Fruit fly (Drosophila melanogaster) whole organism, pupa: Measurements from ENCODE around the gene CG5639.

ENCODE experiments used
- CG10348 ChIP-seq: fragments of 200-800 bp; sonication (Bioruptor generic); IDR thresholded peaks from 2 replicates; pipeline ENCODE4 v1.3.6; 2022; ENCODE audit warnings: missing biosample characterization, missing genetic modification characterization
- CG12605 ChIP-seq: fragments of 200-800 bp; sonication (Bioruptor generic); IDR thresholded peaks from 2 replicates; pipeline ENCODE4 v1.3.6; 2022; ENCODE audit warnings: missing biosample characterization, missing genetic modification characterization
- CG13204 ChIP-seq: fragments of 200-800 bp; sonication (Bioruptor generic); optimal IDR thresholded peaks from 2 replicates; lab custom pipeline; 2018; ENCODE audit warnings: missing biosample characterization, mild to moderate bottlenecking, missing genetic modification characterization, moderate library complexity
- CG14655 ChIP-seq: fragments of 200-800 bp; sonication (Bioruptor generic); optimal IDR thresholded peaks from 3 replicates; lab custom pipeline; 2017; ENCODE audit warnings: mild to moderate bottlenecking, missing biosample characterization, missing genetic modification reagents, missing genetic modification characterization
- CG15710 ChIP-seq: fragments of 200-800 bp; sonication (Bioruptor generic); optimal IDR thresholded peaks from 2 replicates; lab custom pipeline; 2018; ENCODE audit warnings: missing biosample characterization, mild to moderate bottlenecking, missing genetic modification characterization, moderate library complexity
- CG17806 ChIP-seq: fragments of 200-800 bp; sonication (Bioruptor generic); optimal IDR thresholded peaks from 2 replicates; lab custom pipeline; 2018; ENCODE audit warnings: missing biosample characterization, mild to moderate bottlenecking, missing genetic modification characterization, moderate library complexity
- CG32121 ChIP-seq: fragments of 200-800 bp; sonication (Bioruptor generic); IDR thresholded peaks from 2 replicates; pipeline ENCODE4 v1.3.6; 2022; ENCODE audit warnings: missing biosample characterization, missing genetic modification characterization
- CG34367 ChIP-seq: fragments of 200-800 bp; sonication (Bioruptor generic); optimal IDR thresholded peaks from 2 replicates; lab custom pipeline; 2018; ENCODE audit warnings: missing biosample characterization, mild to moderate bottlenecking, missing genetic modification characterization
- CG4496 ChIP-seq: fragments of 200-800 bp; sonication (Bioruptor generic); IDR thresholded peaks from 3 replicates; pipeline ENCODE4 v1.3.6; 2022; ENCODE audit warnings: missing biosample characterization, missing genetic modification characterization
- CG8159 ChIP-seq: fragments of 200-800 bp; sonication (Bioruptor generic); optimal IDR thresholded peaks from 3 replicates; lab custom pipeline; 2018; ENCODE audit warnings: missing biosample characterization, mild to moderate bottlenecking, missing genetic modification characterization, moderate library complexity
- CG8301 ChIP-seq: fragments of 200-800 bp; sonication (Bioruptor generic); optimal IDR thresholded peaks from 2 replicates; lab custom pipeline; 2018; ENCODE audit warnings: missing biosample characterization, mild to moderate bottlenecking, missing genetic modification characterization
- CG9948 ChIP-seq: fragments of 200-800 bp; sonication (Bioruptor generic); optimal IDR thresholded peaks from 2 replicates; lab custom pipeline; 2018; ENCODE audit warnings: missing biosample characterization, mild to moderate bottlenecking, missing genetic modification characterization, moderate library complexity
- D1 ChIP-seq: fragments of 200-800 bp; sonication (Bioruptor generic); optimal IDR thresholded peaks from 2 replicates; lab custom pipeline; 2018; ENCODE audit warnings: missing biosample characterization, mild to moderate bottlenecking, missing genetic modification characterization, moderate library complexity
- EcR ChIP-seq: fragments of 200-800 bp; sonication (Bioruptor generic); optimal IDR thresholded peaks from 3 replicates; lab custom pipeline; 2019; ENCODE audit warnings: missing biosample characterization, missing genetic modification characterization, mild to moderate bottlenecking, moderate library complexity, missing genetic modification reagents
- Ets98B ChIP-seq: fragments of 200-800 bp; sonication (Bioruptor generic); IDR thresholded peaks from 2 replicates; pipeline ENCODE4 v1.3.6; 2022; ENCODE audit warnings: missing biosample characterization, missing genetic modification characterization
- Pif1A ChIP-seq: fragments of 200-800 bp; sonication (Bioruptor generic); optimal IDR thresholded peaks from 3 replicates; lab custom pipeline; 2016; ENCODE audit warnings: missing biosample characterization, missing genetic modification characterization
- Pif1B ChIP-seq: fragments of 200-800 bp; sonication (Bioruptor generic); optimal IDR thresholded peaks from 3 replicates; lab custom pipeline; 2016; ENCODE audit warnings: missing biosample characterization, missing genetic modification characterization
- Snoo ChIP-seq: fragments of 200-800 bp; sonication (Bioruptor generic); optimal IDR thresholded peaks from 3 replicates; lab custom pipeline; 2017; ENCODE audit warnings: missing biosample characterization, mild to moderate bottlenecking, missing genetic modification characterization, inconsistent platforms
- fd96Ca ChIP-seq: fragments of 200-800 bp; sonication (Bioruptor generic); IDR thresholded peaks from 3 replicates; pipeline ENCODE4 v1.3.6; 2022; ENCODE audit warnings: missing biosample characterization, missing genetic modification characterization
- gl ChIP-seq: fragments of 200-800 bp; sonication (Bioruptor generic); optimal IDR thresholded peaks from 2 replicates; lab custom pipeline; 2018; ENCODE audit warnings: missing biosample characterization, mild to moderate bottlenecking, missing genetic modification characterization
- rn ChIP-seq: fragments of 200-800 bp; sonication (Bioruptor generic); IDR thresholded peaks from 2 replicates; pipeline ENCODE4 v1.3.6; 2022; ENCODE audit warnings: missing biosample characterization, missing genetic modification characterization

CG5639 gene

dm6 chr3R:27608536-27608935 is 12.6 kb upstream of the CG5639 start:
- TF ChIP-seq fd96Ca (0 out of 3 replicates have a peak, but pooled peaks have one; percentile 8), CG13204 (GFP tag; lab: Kevin White, UChicago) (no peak)

dm6 chr3R:27608000-27608399 is 12.1 kb upstream of the CG5639 start:
- TF ChIP-seq CG12605 (GFP tag; lab: Robert Waterston, UW) (no peak), Ets98B (GFP tag; lab: Robert Waterston, UW) (0 out of 2 replicates have a peak, but pooled peaks have one; percentile 13), CG15710 (no peak)
- TF ChIP-seq, all 21 proteins: peak for 1

- TF ChIP-seq CG34367 (peak; percentile 30), CG13204 (GFP tag; lab: Kevin White, UChicago) (no peak), fd96Ca (peak; percentile 56; the same call in 2 of the 3 replicates), CG15710 (peak; percentile 64), CG14655 (peak; percentile 68), Ets98B (GFP tag; lab: Robert Waterston, UW) (peak; percentile 62), Pif1A (GFP tag; lab: Kevin White, UChicago) (peak; percentile 44), CG17806 (tag; lab: Kevin White, UChicago) (peak; percentile 37), rn (GFP tag; lab: Robert Waterston, UW) (peak; percentile 38; the same call in 1 of the 2 replicates), Snoo (tag; lab: Kevin White, UChicago) (peak; percentile 50), CG8301 (tag; lab: Kevin White, UChicago) (peak; percentile 32), CG9948 (peak; percentile 3), gl (no peak), CG10348 (0 out of 2 replicates have a peak, but pooled peaks have one; percentile 12), Pif1B (peak; percentile 47), CG8159 (tag; lab: Kevin White, UChicago) (peak; percentile 52), CG4496 (GFP tag; lab: Robert Waterston, UW) (peak; percentile 81), D1 (tag; lab: Kevin White, UChicago) (no peak), CG12605 (GFP tag; lab: Robert Waterston, UW) (no peak), CG32121 (peak; percentile 59), EcR (GFP tag; lab: Kevin White, UChicago) (no peak)
Observed at dm6 chr3R:27607218-27607929, 11.4 kb upstream of the CG5639 start, which contains the start of the genes dsd and Tusp. TSS of gene dsd (minus strand) at chr3R:27607396. TSS of gene Tusp (plus strand) at chr3R:27607879.

- no peak for TF ChIP-seq CG34367
- TF ChIP-seq CG12605 (GFP tag; lab: Robert Waterston, UW): no peak
- TF ChIP-seq CG15710: peak; percentile 15
- no peak for TF ChIP-seq CG32121
- TF ChIP-seq gl: no peak
- no peak for TF ChIP-seq Pif1B
- TF ChIP-seq Pif1A (GFP tag; lab: Kevin White, UChicago): no peak
- no peak for TF ChIP-seq CG4496 (GFP tag; lab: Robert Waterston, UW)
- TF ChIP-seq CG10348: no peak
- TF ChIP-seq CG8159 (tag; lab: Kevin White, UChicago): no peak
- TF ChIP-seq CG14655: no peak
- peak; percentile 82 for TF ChIP-seq EcR (GFP tag; lab: Kevin White, UChicago)
- TF ChIP-seq rn (GFP tag; lab: Robert Waterston, UW): no peak
Observed at dm6 chr3R:27605534-27606250, 9.8 kb upstream of the CG5639 start.

dm6 chr3R:27604636-27605443 is 8.9 kb upstream of the CG5639 start:
- TF ChIP-seq fd96Ca (peak; percentile 19; the same call in 1 of the 3 replicates), CG8301 (tag; lab: Kevin White, UChicago) (peak; percentile 72), CG8159 (tag; lab: Kevin White, UChicago) (peak; percentile 53), CG17806 (tag; lab: Kevin White, UChicago) (peak; percentile 39), EcR (GFP tag; lab: Kevin White, UChicago) (no peak), CG10348 (no peak), CG12605 (GFP tag; lab: Robert Waterston, UW) (no peak), CG32121 (peak; percentile 57), CG4496 (GFP tag; lab: Robert Waterston, UW) (peak; percentile 58; the same call in 2 of the 3 replicates), CG34367 (peak; percentile 59), CG15710 (peak; percentile 50), Pif1A (GFP tag; lab: Kevin White, UChicago) (peak; percentile 56), Snoo (tag; lab: Kevin White, UChicago) (peak; percentile 40), CG9948 (peak; percentile 60), CG14655 (peak; percentile 83), D1 (tag; lab: Kevin White, UChicago) (no peak), gl (no peak), rn (GFP tag; lab: Robert Waterston, UW) (no peak)
